Worm (Caenorhabditis elegans) whole organism, early embryonic: Measurements from ENCODE around the gene nas-20.

ENCODE experiments used
- ceh-13 ChIP-seq: fragments of 200-800 bp; sonication (Bioruptor generic); optimal IDR thresholded peaks from 2 replicates; lab custom pipeline; 2018; ENCODE audit warnings: mild to moderate bottlenecking, missing genetic modification characterization, missing compliant biosample characterization
- hmbx-1 ChIP-seq: sonication (generic microtip); optimal IDR thresholded peaks from 2 replicates; lab custom pipeline; 2016; ENCODE audit warnings: mild to moderate bottlenecking, missing genetic modification characterization, missing compliant biosample characterization
- pes-1 ChIP-seq: fragments of 200-800 bp; sonication (Bioruptor generic); IDR thresholded peaks from 2 replicates; pipeline ENCODE4 v1.3.6; 2022; ENCODE audit warnings: missing genetic modification reagents, missing genetic modification characterization, missing compliant biosample characterization
- tbx-37 ChIP-seq: fragments of 200-800 bp; sonication (Bioruptor generic); conservative IDR thresholded peaks from 2 replicates; pipeline ENCODE4 v1.3.6; 2022; ENCODE audit warnings: missing genetic modification reagents, missing genetic modification characterization, missing compliant biosample characterization
- tra-4 ChIP-seq: sonication (generic microtip); optimal IDR thresholded peaks from 2 replicates; lab custom pipeline; 2017; ENCODE audit warnings: missing genetic modification characterization, missing compliant biosample characterization

DNA sequence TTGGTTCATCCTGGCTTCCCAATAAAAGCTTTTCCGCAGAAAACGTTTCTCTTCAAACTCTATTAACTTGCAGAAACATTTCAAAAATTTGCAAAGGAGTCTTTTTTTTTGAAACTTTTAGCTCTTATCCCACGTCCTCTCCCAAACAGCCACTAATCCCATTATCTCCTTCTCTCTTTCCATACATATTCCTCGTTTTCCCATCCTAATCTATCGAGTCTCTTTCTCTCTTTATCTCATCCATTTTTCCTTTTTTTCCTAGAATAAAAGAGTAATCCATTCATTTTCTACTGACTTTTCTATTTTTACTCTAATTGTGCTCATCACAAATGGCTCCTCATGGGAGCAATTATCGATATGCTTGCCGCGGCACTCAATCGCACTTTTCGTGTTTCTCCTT is 43.4 kb downstream of the nas-20 start:
- no peak for TF ChIP-seq tbx-37 (GFP tag; lab: Robert Waterston, UW)
- TF ChIP-seq hmbx-1 (tag; lab: Kevin White, UChicago): no peak
- no peak for TF ChIP-seq tra-4 (tag; lab: Kevin White, UChicago)
- no peak for TF ChIP-seq pes-1 (GFP tag; lab: Robert Waterston, UW)
- no peak for TF ChIP-seq ceh-13 (GFP tag; lab: Kevin White, UChicago)
